Fruit fly (Drosophila melanogaster): Measurements from ENCODE around the gene sgl.

Gene sgl

DNA sequence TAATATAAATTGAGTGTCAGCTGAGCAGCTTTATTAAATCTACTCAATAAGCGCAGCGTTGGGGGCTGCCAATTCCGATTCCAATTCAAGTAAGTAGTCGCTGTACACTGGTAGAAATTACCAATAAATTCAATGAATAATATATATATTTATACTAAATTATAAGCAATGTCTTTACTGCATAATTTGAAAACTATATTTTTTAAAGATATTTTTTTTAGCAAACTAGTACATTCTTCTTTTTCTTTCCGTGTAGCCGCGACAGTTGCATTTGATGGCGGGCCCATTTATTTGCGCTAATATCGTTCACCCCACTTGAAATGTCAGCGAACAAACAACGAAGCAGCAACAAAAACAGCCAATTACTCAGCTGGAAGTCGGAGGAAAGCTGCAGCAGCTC is 12.8 kb upstream of the sgl start (continued):
- TF ChIP-seq CG11456 (GFP tag; IDR thresholded peaks at IDR 0.05) (peak; percentile 45; the same call in 1 of the 3 replicates), Xrp1 (GFP tag; IDR thresholded peaks at IDR 0.05) (peak; percentile 63), chm (GFP tag; IDR thresholded peaks at IDR 0.05) (0 out of 2 replicates have a peak, but pooled peaks have one; percentile 51), CG18476 (GFP tag; optimal IDR thresholded peaks at IDR 0.05) (no peak), CG16863 (GFP tag; optimal IDR thresholded peaks at IDR 0.05) (no peak), sd (tag; optimal IDR thresholded peaks at IDR 0.05) (no peak), schlank (tag; optimal IDR thresholded peaks at IDR 0.05) (no peak), CG9817 (tag; optimal IDR thresholded peaks at IDR 0.05) (no peak), Chrac-16 (GFP tag; optimal IDR thresholded peaks at IDR 0.05) (peak; percentile 44), tx (GFP tag; optimal IDR thresholded peaks at IDR 0.05) (no peak), CG11085 (GFP tag; IDR thresholded peaks at IDR 0.05) (no peak), CG10274 (GFP tag; optimal IDR thresholded peaks at IDR 0.05) (no peak), dimm (GFP tag; IDR thresholded peaks at IDR 0.05) (peak; percentile 36; the same call in 1 of the 2 replicates), Dek (tag; optimal IDR thresholded peaks at IDR 0.05) (peak; percentile 42), otp (GFP tag; IDR thresholded peaks at IDR 0.05) (0 out of 3 replicates have a peak, but pooled peaks have one; percentile 31), Jarid2 (GFP tag; optimal IDR thresholded peaks at IDR 0.05) (peak; percentile 8), Opbp (GFP tag; IDR thresholded peaks at IDR 0.05; ENCODE audit: partially characterized antibody) (no peak), bowl (GFP tag; IDR thresholded peaks at IDR 0.05) (no peak), D19A (tag; optimal IDR thresholded peaks at IDR 0.05) (no peak), sr (GFP tag; IDR thresholded peaks at IDR 0.05) (no peak), CG10565 (GFP tag; optimal IDR thresholded peaks at IDR 0.05) (no peak), CG34224 (GFP tag; IDR thresholded peaks at IDR 0.05; ENCODE audit: partially characterized antibody) (no peak), CG30020 (tag; optimal IDR thresholded peaks at IDR 0.05) (no peak), CG31388 (GFP tag; optimal IDR thresholded peaks at IDR 0.05) (no peak), pzg (GFP tag; optimal IDR thresholded peaks at IDR 0.05) (no peak), br (optimal IDR thresholded peaks at IDR 0.05) (no peak), CG3838 (GFP tag; optimal IDR thresholded peaks at IDR 0.05) (no peak), pan (optimal IDR thresholded peaks at IDR 0.05) (no peak), pan (GFP tag; optimal IDR thresholded peaks at IDR 0.05 in 1 of 2, IDR thresholded peaks at IDR 0.05 in 1 of 2) (peak in 1 of 2 experiments; percentile 61), CG2116 (GFP tag; optimal IDR thresholded peaks at IDR 0.05) (no peak), dmrt99B (tag; optimal IDR thresholded peaks at IDR 0.05) (peak; percentile 74), ttk (GFP tag; IDR thresholded peaks at IDR 0.05) (peak; percentile 58; the same call in 1 of the 2 replicates), ap (GFP tag; IDR thresholded peaks at IDR 0.05) (peak; percentile 41; the same call in 1 of the 2 replicates), rib (GFP tag; IDR thresholded peaks at IDR 0.05) (no peak), ATbp (GFP tag; optimal IDR thresholded peaks at IDR 0.05) (peak; percentile 59), prd (optimal IDR thresholded peaks at IDR 0.05) (no peak), prd (GFP tag; IDR thresholded peaks at IDR 0.05) (peak; percentile 72), CG18262 (tag; optimal IDR thresholded peaks at IDR 0.05) (peak; percentile 68), inv (GFP tag; IDR thresholded peaks at IDR 0.05; ENCODE audit: partially characterized antibody) (no peak), Max (GFP tag; optimal IDR thresholded peaks at IDR 0.05) (no peak), Atf-2 (GFP tag; optimal IDR thresholded peaks at IDR 0.05) (no peak), croc (GFP tag; conservative IDR thresholded peaks at IDR 0.05) (peak; percentile 40; the same call in 2 of the 3 replicates), CG8089 (GFP tag; optimal IDR thresholded peaks at IDR 0.05) (no peak), ftz-f1 (GFP tag; optimal IDR thresholded peaks at IDR 0.05) (no peak), CG10147 (GFP tag; optimal IDR thresholded peaks at IDR 0.05) (no peak), lilli (GFP tag; optimal IDR thresholded peaks at IDR 0.05) (peak; percentile 3), al (GFP tag; IDR thresholded peaks at IDR 0.05) (no peak), lab (GFP tag; optimal IDR thresholded peaks at IDR 0.05) (peak; percentile 68), gt (GFP tag; IDR thresholded peaks at IDR 0.05) (no peak), shn (GFP tag; optimal IDR thresholded peaks at IDR 0.05) (no peak), MESR4 (GFP tag; optimal IDR thresholded peaks at IDR 0.05) (no peak), Sox100B (GFP tag; optimal IDR thresholded peaks at IDR 0.05) (peak; percentile 63)

All from whole organism, embryonic.